Fruit fly (Drosophila melanogaster): Measurements from ENCODE around the gene Mcr.
A peak's percentile ranks its signal among the peaks of the same experiment; 100 is the strongest.

The Mcr gene

DNA sequence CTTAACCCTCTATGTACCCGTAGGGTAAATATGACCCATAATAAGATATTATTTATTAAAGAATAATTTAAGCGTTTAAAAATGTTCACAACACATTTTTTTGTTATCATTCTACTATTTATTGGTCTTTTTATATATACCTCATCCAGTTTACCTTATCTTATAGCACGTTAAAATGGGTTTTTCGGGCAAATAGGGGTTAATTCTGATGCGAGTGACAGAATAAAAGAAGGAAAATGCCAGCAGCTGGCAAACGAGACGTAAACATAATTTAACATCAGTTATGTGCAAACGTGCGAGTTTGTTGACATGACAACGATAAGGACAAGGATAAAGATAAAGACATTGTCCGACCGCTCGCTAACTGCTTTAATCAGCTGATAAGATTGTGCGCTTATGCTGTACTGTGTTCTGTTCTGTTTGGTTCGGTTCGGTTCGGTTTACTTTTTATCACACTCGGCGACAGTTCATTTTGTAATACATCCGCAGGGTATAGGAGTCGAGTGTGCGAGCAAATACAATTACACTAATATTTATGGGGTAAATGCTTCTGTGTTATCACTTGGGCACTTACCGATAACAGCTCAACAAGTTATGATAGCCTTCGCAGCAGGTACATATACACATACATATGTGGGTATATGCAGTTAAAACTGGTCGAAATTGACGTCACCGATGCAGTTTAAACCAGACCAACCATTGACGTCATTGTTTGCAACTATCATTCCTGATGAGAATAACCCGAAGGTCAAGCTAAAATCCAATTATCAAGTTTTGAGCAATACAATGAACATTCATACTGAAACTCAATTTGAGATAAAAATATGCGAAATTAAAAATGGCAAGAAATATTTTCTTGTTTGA, 17.9 kb upstream of the Mcr start (continued):
- TF ChIP-seq ERR (GFP tag; optimal IDR thresholded peaks at IDR 0.05) (no peak), CG6813 (GFP tag; optimal IDR thresholded peaks at IDR 0.05) (peak; percentile 44), Adf1 (GFP tag; IDR thresholded peaks at IDR 0.05) (no peak; the same call in 1 of the 2 replicates), HLHmδ (GFP tag; optimal IDR thresholded peaks at IDR 0.05) (no peak), CG15601 (tag; optimal IDR thresholded peaks at IDR 0.05) (peak; percentile 31), h (optimal IDR thresholded peaks at IDR 0.05) (no peak), CG6254 (GFP tag; optimal IDR thresholded peaks at IDR 0.05) (peak; percentile 23), CG16863 (GFP tag; optimal IDR thresholded peaks at IDR 0.05) (no peak), CG14710 (tag; optimal IDR thresholded peaks at IDR 0.05) (peak; percentile 15), Kr (GFP tag; optimal IDR thresholded peaks at IDR 0.05) (peak; percentile 34), lbe (GFP tag; optimal IDR thresholded peaks at IDR 0.05) (peak; percentile 44), CG8290 (GFP tag; optimal IDR thresholded peaks at IDR 0.05) (no peak), CG8290 (tag; optimal IDR thresholded peaks at IDR 0.05) (peak in 1 of 2 experiments; percentile 35), CG12659 (GFP tag; optimal IDR thresholded peaks at IDR 0.05) (no peak), CG18262 (tag; optimal IDR thresholded peaks at IDR 0.05) (peak; percentile 61), Fer1 (GFP tag; optimal IDR thresholded peaks at IDR 0.05) (peak; percentile 11), wor (GFP tag; IDR thresholded peaks at IDR 0.05) (no peak), tx (GFP tag; optimal IDR thresholded peaks at IDR 0.05) (no peak), tll (GFP tag; optimal IDR thresholded peaks at IDR 0.05) (peak in 1 of 2 experiments; percentile 53), CG7963 (GFP tag; IDR thresholded peaks at IDR 0.05; ENCODE audit: partially characterized antibody) (no peak), fd3F (GFP tag; optimal IDR thresholded peaks at IDR 0.05) (peak; percentile 8), Fer3 (tag; optimal IDR thresholded peaks at IDR 0.05) (peak; percentile 2), Hr51 (GFP tag; optimal IDR thresholded peaks at IDR 0.05) (peak in 1 of 2 experiments; percentile 45), salm (tag; optimal IDR thresholded peaks at IDR 0.05) (peak; percentile 67), nmo (GFP tag; optimal IDR thresholded peaks at IDR 0.05) (peak; percentile 8), chif (GFP tag; optimal IDR thresholded peaks at IDR 0.05) (no peak), Stat92E (GFP tag; optimal IDR thresholded peaks at IDR 0.05) (peak in 1 of 3 experiments; percentile 62), CG12104 (GFP tag; optimal IDR thresholded peaks at IDR 0.05) (peak; percentile 24), lab (GFP tag; optimal IDR thresholded peaks at IDR 0.05) (peak; percentile 64), kni (GFP tag; optimal IDR thresholded peaks at IDR 0.05) (peak; percentile 4), scrt (GFP tag; optimal IDR thresholded peaks at IDR 0.05) (peak; percentile 4), vnd (GFP tag; IDR thresholded peaks at IDR 0.05; ENCODE audit: partially characterized antibody) (peak; percentile 46; the same call in 1 of the 3 replicates), tap (tag; optimal IDR thresholded peaks at IDR 0.05) (peak; percentile 19), CG6689 (GFP tag; IDR thresholded peaks at IDR 0.05) (no peak), Med (GFP tag) (peak; percentile 28), CG14441 (GFP tag; IDR thresholded peaks at IDR 0.05) (0 out of 2 replicates have a peak, but pooled peaks have one; percentile 5), CG1602 (GFP tag; optimal IDR thresholded peaks at IDR 0.05) (no peak), sd (tag; optimal IDR thresholded peaks at IDR 0.05) (peak; percentile 45), gem (tag; optimal IDR thresholded peaks at IDR 0.05) (peak; percentile 78), Hey (tag; optimal IDR thresholded peaks at IDR 0.05) (peak; percentile 44), caup (GFP tag; optimal IDR thresholded peaks at IDR 0.05; ENCODE audit: severe bottlenecking) (peak; percentile 63), sens (GFP tag) (peak; percentile 54), Hr3 (GFP tag; optimal IDR thresholded peaks at IDR 0.05) (no peak), CG10654 (GFP tag; optimal IDR thresholded peaks at IDR 0.05) (no peak), hbn (GFP tag; IDR thresholded peaks at IDR 0.05; ENCODE audit: partially characterized antibody) (no peak), BtbVII (GFP tag; optimal IDR thresholded peaks at IDR 0.05) (peak; percentile 65)
